Worm (Caenorhabditis elegans) whole organism, L2 larva: ENCODE measurements around the gene clpf-1.

Experiments used
- C34F6.9 ChIP-seq: fragments of 150-350 bp; optimal IDR thresholded peaks from 2 replicates; lab custom pipeline; 2014; ENCODE audit warnings: missing biosample characterization, missing genetic modification characterization
- F13H6.1 ChIP-seq: sonication (generic microtip); optimal IDR thresholded peaks from 2 replicates; lab custom pipeline; 2016; ENCODE audit warnings: missing genetic modification characterization, missing compliant biosample characterization
- R02D3.7 ChIP-seq: fragments of 150-350 bp; optimal IDR thresholded peaks from 2 replicates; lab custom pipeline; 2014; ENCODE audit warnings: missing biosample characterization, missing genetic modification characterization
- Y55F3AM.14 ChIP-seq: fragments of 200-800 bp; sonication (Bioruptor generic); optimal IDR thresholded peaks from 2 replicates; lab custom pipeline; 2018; ENCODE audit warnings: mild to moderate bottlenecking, missing genetic modification characterization, missing compliant biosample characterization
- ZK546.5 ChIP-seq: sonication (generic microtip); optimal IDR thresholded peaks from 2 replicates; lab custom pipeline; 2017; ENCODE audit warnings: missing biosample characterization, missing genetic modification characterization
- alr-1 ChIP-seq: fragments of 150-350 bp; optimal IDR thresholded peaks from 2 replicates; lab custom pipeline; 2014; ENCODE audit warnings: missing biosample characterization, missing genetic modification characterization
- aly-2 ChIP-seq: fragments of 150-350 bp; optimal IDR thresholded peaks from 2 replicates; lab custom pipeline; 2014; ENCODE audit warnings: missing biosample characterization, missing genetic modification characterization
- ama-1 ChIP-seq: fragments of 150-350 bp; optimal IDR thresholded peaks from 2 replicates; lab custom pipeline; 2018; ENCODE audit warnings: inconsistent platforms
- blmp-1 ChIP-seq: sonication (generic microtip); optimal IDR thresholded peaks from 2 replicates; lab custom pipeline; 2017; ENCODE audit warnings: missing genetic modification characterization, mild to moderate bottlenecking, missing compliant biosample characterization, antibody characterized with exemption, moderate library complexity; ENCODE audit not compliant: insufficient read depth
- ceh-16 ChIP-seq: fragments of 150-350 bp; optimal IDR thresholded peaks from 2 replicates; lab custom pipeline; 2014; ENCODE audit warnings: missing biosample characterization, missing genetic modification characterization
- ceh-82 ChIP-seq: fragments of 150-350 bp; optimal IDR thresholded peaks from 2 replicates; lab custom pipeline; 2014; ENCODE audit warnings: missing biosample characterization, missing genetic modification characterization
- crh-2 ChIP-seq: sonication (generic microtip); optimal IDR thresholded peaks from 2 replicates; lab custom pipeline; 2017; ENCODE audit warnings: missing biosample characterization, missing genetic modification characterization
- dmd-4 ChIP-seq: sonication (generic microtip); optimal IDR thresholded peaks from 2 replicates; lab custom pipeline; 2017; ENCODE audit warnings: missing biosample characterization, missing genetic modification characterization
- egl-27 ChIP-seq: sonication (generic microtip); optimal IDR thresholded peaks from 3 replicates; lab custom pipeline; 2017; ENCODE audit warnings: missing biosample characterization, missing genetic modification reagents, missing genetic modification characterization
- elt-1 ChIP-seq: fragments of 150-350 bp; optimal IDR thresholded peaks from 2 replicates; lab custom pipeline; 2014; ENCODE audit warnings: missing biosample characterization, missing genetic modification characterization
- elt-3 ChIP-seq: sonication (generic microtip); optimal IDR thresholded peaks from 2 replicates; lab custom pipeline; 2017; ENCODE audit warnings: missing biosample characterization, missing genetic modification characterization
- fos-1 ChIP-seq: fragments of 150-350 bp; optimal IDR thresholded peaks from 2 replicates; lab custom pipeline; 2014; ENCODE audit warnings: missing biosample characterization, missing genetic modification characterization
- gmeb-1 ChIP-seq: fragments of 150-350 bp; optimal IDR thresholded peaks from 2 replicates; lab custom pipeline; 2014; ENCODE audit warnings: missing biosample characterization, missing genetic modification characterization
- lin-11 ChIP-seq: fragments of 150-350 bp; sonication (generic microtip); optimal IDR thresholded peaks from 2 replicates; lab custom pipeline; 2014; ENCODE audit warnings: missing biosample characterization, missing genetic modification characterization, inconsistent platforms, mixed read lengths
- lin-13 ChIP-seq: fragments of 150-350 bp; optimal IDR thresholded peaks from 2 replicates; lab custom pipeline; 2014; ENCODE audit warnings: missing biosample characterization, missing genetic modification reagents, missing genetic modification characterization
- lin-39 ChIP-seq: fragments of 150-350 bp; optimal IDR thresholded peaks from 2 replicates; lab custom pipeline; 2014; ENCODE audit warnings: missing biosample characterization, missing genetic modification reagents, missing genetic modification characterization
- lsy-2 ChIP-seq, 2 experiments: fragments of 150-350 bp in 1 of 2; sonication (generic microtip) in 1 of 2; optimal IDR thresholded peaks; 2 replicates each; lab custom pipeline; 2014 to 2017; ENCODE audit warnings: missing biosample characterization in 2 of 2, missing genetic modification characterization in 2 of 2
- mab-5 ChIP-seq: fragments of 150-350 bp; optimal IDR thresholded peaks from 2 replicates; lab custom pipeline; 2014; ENCODE audit warnings: missing biosample characterization, missing genetic modification characterization
- mbf-1 ChIP-seq: sonication (generic microtip); optimal IDR thresholded peaks from 2 replicates; lab custom pipeline; 2017; ENCODE audit warnings: missing biosample characterization, missing genetic modification characterization
- mdl-1 ChIP-seq, 2 experiments: fragments of 150-350 bp in 1 of 2; sonication (generic microtip) in 1 of 2; optimal IDR thresholded peaks; 2 replicates each; lab custom pipeline; 2017; ENCODE audit warnings: missing biosample characterization in 2 of 2, missing genetic modification characterization in 2 of 2
- nhr-10 ChIP-seq: sonication (generic microtip); optimal IDR thresholded peaks from 2 replicates; lab custom pipeline; 2017; ENCODE audit warnings: missing biosample characterization, missing genetic modification characterization
- nhr-11 ChIP-seq: fragments of 150-350 bp; optimal IDR thresholded peaks from 2 replicates; lab custom pipeline; 2014; ENCODE audit warnings: missing biosample characterization, missing genetic modification characterization
- nhr-12 ChIP-seq: fragments of 150-350 bp; optimal IDR thresholded peaks from 2 replicates; lab custom pipeline; 2014; ENCODE audit warnings: missing biosample characterization, missing genetic modification characterization
- nhr-129 ChIP-seq: fragments of 150-350 bp; optimal IDR thresholded peaks from 2 replicates; lab custom pipeline; 2014; ENCODE audit warnings: missing biosample characterization, missing genetic modification characterization
- nhr-21 ChIP-seq: fragments of 150-350 bp; optimal IDR thresholded peaks from 2 replicates; lab custom pipeline; 2014; ENCODE audit warnings: missing biosample characterization, missing genetic modification characterization
- nhr-23 ChIP-seq: fragments of 150-350 bp; optimal IDR thresholded peaks from 2 replicates; lab custom pipeline; 2014; ENCODE audit warnings: missing biosample characterization, missing genetic modification reagents, missing genetic modification characterization
- nhr-237 ChIP-seq: fragments of 150-350 bp; optimal IDR thresholded peaks from 2 replicates; lab custom pipeline; 2014; ENCODE audit warnings: missing biosample characterization, missing genetic modification characterization
- nhr-25 ChIP-seq: fragments of 150-350 bp; sonication (generic microtip); optimal IDR thresholded peaks from 3 replicates; lab custom pipeline; 2014; ENCODE audit warnings: missing biosample characterization, missing genetic modification characterization
- nhr-6 ChIP-seq: fragments of 150-350 bp; optimal IDR thresholded peaks from 2 replicates; lab custom pipeline; 2014; ENCODE audit warnings: missing biosample characterization, missing genetic modification characterization
- nhr-77 ChIP-seq: fragments of 150-350 bp; optimal IDR thresholded peaks from 2 replicates; lab custom pipeline; 2014; ENCODE audit warnings: missing biosample characterization, missing genetic modification characterization
- peb-1 ChIP-seq: fragments of 150-350 bp; optimal IDR thresholded peaks from 2 replicates; lab custom pipeline; 2014; ENCODE audit warnings: missing biosample characterization, missing genetic modification characterization
- sem-4 ChIP-seq: fragments of 150-350 bp; optimal IDR thresholded peaks from 2 replicates; lab custom pipeline; 2014; ENCODE audit warnings: missing biosample characterization, missing genetic modification reagents, missing genetic modification characterization
- skn-1 ChIP-seq: sonication (generic microtip); optimal IDR thresholded peaks from 2 replicates; lab custom pipeline; 2017; ENCODE audit warnings: missing biosample characterization, missing genetic modification characterization
- sma-3 ChIP-seq: sonication (generic microtip); optimal IDR thresholded peaks from 2 replicates; lab custom pipeline; 2016; ENCODE audit warnings: missing genetic modification reagents, missing genetic modification characterization, missing compliant biosample characterization
- sma-9 ChIP-seq, 2 experiments: fragments of 150-350 bp in 1 of 2; sonication (generic microtip) in 1 of 2; optimal IDR thresholded peaks; 2 replicates each; lab custom pipeline; 2014 to 2016; ENCODE audit warnings: missing genetic modification characterization in 2 of 2, mild to moderate bottlenecking in 1 of 2, missing biosample characterization in 1 of 2, missing compliant biosample characterization in 1 of 2, missing genetic modification reagents in 1 of 2, moderate library complexity in 1 of 2
- snpc-4 ChIP-seq: fragments of 150-350 bp; optimal IDR thresholded peaks from 2 replicates; lab custom pipeline; 2014; ENCODE audit warnings: missing biosample characterization, missing genetic modification characterization
- unc-39 ChIP-seq: fragments of 150-350 bp; optimal IDR thresholded peaks from 2 replicates; lab custom pipeline; 2014; ENCODE audit warnings: missing biosample characterization, missing genetic modification characterization
- unc-55 ChIP-seq: fragments of 150-350 bp; sonication (generic microtip); optimal IDR thresholded peaks from 3 replicates; lab custom pipeline; 2014; ENCODE audit warnings: missing biosample characterization, missing genetic modification reagents, missing genetic modification characterization
- unc-62 ChIP-seq: fragments of 150-350 bp; optimal IDR thresholded peaks from 2 replicates; lab custom pipeline; 2014; ENCODE audit warnings: missing biosample characterization, missing genetic modification reagents, missing genetic modification characterization
- zag-1 ChIP-seq: fragments of 150-350 bp; optimal IDR thresholded peaks from 2 replicates; lab custom pipeline; 2014; ENCODE audit warnings: missing biosample characterization, missing genetic modification characterization
- ztf-1 ChIP-seq: fragments of 200-800 bp; sonication (Bioruptor generic); conservative IDR thresholded peaks from 2 replicates; pipeline ENCODE4 v1.3.6; 2022; ENCODE audit warnings: missing genetic modification characterization, missing compliant biosample characterization
- ztf-11 ChIP-seq: sonication (generic microtip); optimal IDR thresholded peaks from 2 replicates; lab custom pipeline; 2017; ENCODE audit warnings: missing biosample characterization, missing genetic modification characterization
- ztf-4 ChIP-seq: fragments of 150-350 bp; optimal IDR thresholded peaks from 2 replicates; lab custom pipeline; 2014; ENCODE audit warnings: missing biosample characterization, missing genetic modification characterization

The clpf-1 gene

DNA sequence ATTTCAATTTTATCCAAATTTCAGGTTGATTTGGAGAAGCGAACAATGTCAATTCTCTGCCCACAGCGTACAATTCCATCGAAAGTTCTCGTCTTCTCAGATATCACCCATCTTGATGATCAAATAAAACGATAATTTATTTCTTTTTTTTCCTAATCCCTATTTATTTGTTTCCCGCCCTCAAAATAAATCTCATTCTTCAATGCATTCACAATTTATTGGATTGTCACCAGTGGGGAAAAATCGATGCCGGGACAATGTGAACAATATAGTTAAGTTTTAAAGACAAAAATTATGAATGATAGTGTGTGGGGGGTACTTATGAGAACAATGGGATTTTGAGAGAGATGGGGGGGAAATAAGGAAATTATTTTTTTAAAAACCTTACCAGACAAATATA, 2.9 kb downstream of the clpf-1 start:
- TF ChIP-seq mab-5 (tag; lab: Kevin White, UChicago) (no peak), ztf-1 (GFP tag; lab: Robert Waterston, UW) (no peak), unc-62 (GFP tag; lab: Kevin White, UChicago) (no peak), aly-2 (tag; lab: Kevin White, UChicago) (no peak), alr-1 (tag; lab: Kevin White, UChicago) (no peak), nhr-12 (no peak), nhr-23 (tag; lab: Kevin White, UChicago) (no peak), elt-1 (tag; lab: Kevin White, UChicago) (no peak), elt-3 (no peak), ceh-82 (tag; lab: Kevin White, UChicago) (no peak), sma-9 (GFP tag; optimal IDR thresholded peaks at IDR 0.05; lab: Kevin White, UChicago) (no peak), sma-9 (tag; optimal IDR thresholded peaks at IDR 0.05; lab: Kevin White, UChicago) (no peak), lin-39 (tag; lab: Kevin White, UChicago) (no peak), lsy-2 (tag; optimal IDR thresholded peaks at IDR 0.05; lab: Kevin White, UChicago) (no peak), snpc-4 (tag; lab: Kevin White, UChicago) (no peak)

ce11 chrIII:3404354-3404913, 6.9 kb downstream of the clpf-1 start, which contains the start of the genes npp-9 and F59A2.5:
Gene npp-9 (minus strand): TSS chrIII:3404479.
Gene F59A2.5 (plus strand): TSS chrIII:3404863.
- peak; percentile 71 for TF ChIP-seq unc-55 (GFP tag; lab: Kevin White, UChicago)
- TF ChIP-seq mab-5 (tag; lab: Kevin White, UChicago) = no peak
- no peak for TF ChIP-seq unc-39 (tag; lab: Kevin White, UChicago)
- no peak for TF ChIP-seq elt-3
- TF ChIP-seq sem-4 (tag; lab: Kevin White, UChicago) = no peak
- TF ChIP-seq sma-3 = no peak
- no peak for TF ChIP-seq peb-1
- no peak for TF ChIP-seq mbf-1
- TF ChIP-seq nhr-10 (tag; lab: Kevin White, UChicago) = no peak
- TF ChIP-seq lin-13 (GFP tag; lab: Kevin White, UChicago) = peak; percentile 10
- TF ChIP-seq lin-39 (tag; lab: Kevin White, UChicago) = no peak
- no peak for TF ChIP-seq nhr-11
- TF ChIP-seq nhr-12 = no peak
- no peak for TF ChIP-seq sma-9 (GFP tag; optimal IDR thresholded peaks at IDR 0.05; lab: Kevin White, UChicago)
- no peak for TF ChIP-seq sma-9 (tag; optimal IDR thresholded peaks at IDR 0.05; lab: Kevin White, UChicago)
- peak; percentile 52 for TF ChIP-seq gmeb-1 (tag; lab: Kevin White, UChicago)
- TF ChIP-seq R02D3.7 (tag; lab: Kevin White, UChicago) = peak; percentile 80
- peak; percentile 23 for TF ChIP-seq lin-11 (tag; lab: Kevin White, UChicago)
- no peak for TF ChIP-seq egl-27 (tag; lab: Kevin White, UChicago)
- no peak for TF ChIP-seq Y55F3AM.14 (GFP tag; lab: Kevin White, UChicago)
- TF ChIP-seq F13H6.1 (tag; lab: Kevin White, UChicago) = peak; percentile 26
- no peak for TF ChIP-seq ztf-11 (tag; lab: Kevin White, UChicago)
- no peak for TF ChIP-seq nhr-21 (tag; lab: Kevin White, UChicago)
- no peak for TF ChIP-seq dmd-4
- no peak for TF ChIP-seq alr-1 (tag; lab: Kevin White, UChicago)
- TF ChIP-seq aly-2 (tag; lab: Kevin White, UChicago) = no peak
- peak; percentile 60 for TF ChIP-seq C34F6.9 (tag; lab: Kevin White, UChicago)
- TF ChIP-seq zag-1 (tag; lab: Kevin White, UChicago) = no peak
- no peak for TF ChIP-seq skn-1 (tag; lab: Kevin White, UChicago)
- no peak for TF ChIP-seq nhr-77 (tag; lab: Kevin White, UChicago)
- TF ChIP-seq elt-1 (tag; lab: Kevin White, UChicago) = no peak
- no peak for TF ChIP-seq unc-62 (GFP tag; lab: Kevin White, UChicago)
- TF ChIP-seq ceh-82 (tag; lab: Kevin White, UChicago) = no peak
- TF ChIP-seq fos-1 (tag; lab: Kevin White, UChicago) = peak; percentile 62
- TF ChIP-seq ztf-4 = no peak
- TF ChIP-seq nhr-23 (tag; lab: Kevin White, UChicago) = no peak
- TF ChIP-seq crh-2 = peak; percentile 91
- TF ChIP-seq snpc-4 (tag; lab: Kevin White, UChicago) = no peak
- no peak for TF ChIP-seq blmp-1 (tag; lab: Kevin White, UChicago)
- no peak for TF ChIP-seq ceh-16 (tag; lab: Kevin White, UChicago)
- no peak for TF ChIP-seq ztf-1 (GFP tag; lab: Robert Waterston, UW)
- no peak for TF ChIP-seq nhr-237 (tag; lab: Kevin White, UChicago)
- TF ChIP-seq nhr-129 = peak; percentile 51
- TF ChIP-seq ZK546.5 (tag; lab: Kevin White, UChicago) = no peak
- TF ChIP-seq ama-1 = peak; percentile 11
- TF ChIP-seq nhr-6 (tag; lab: Kevin White, UChicago) = no peak
- peak; percentile 32 for TF ChIP-seq nhr-25
- peak in 1 of 2 experiments; percentile 73 for TF ChIP-seq lsy-2 (tag; optimal IDR thresholded peaks at IDR 0.05; lab: Kevin White, UChicago)
- TF ChIP-seq mdl-1 (tag; optimal IDR thresholded peaks at IDR 0.05; lab: Kevin White, UChicago) = no peak
- TF ChIP-seq, all 48 proteins: peak for 13
